Worm (Caenorhabditis elegans) whole organism, L4/young adult: ENCODE measurements around the gene fbxa-163.

Source experiments
- dao-5 ChIP-seq: sonication (generic microtip); optimal IDR thresholded peaks from 2 replicates; lab custom pipeline; 2016; ENCODE audit warnings: missing genotype, missing genetic modification characterization, moderate library complexity, missing compliant biosample characterization
- him-1 ChIP-seq: sonication (generic microtip); optimal IDR thresholded peaks from 2 replicates; lab custom pipeline; 2016; ENCODE audit warnings: missing genotype, missing genetic modification reagents, missing genetic modification characterization, missing compliant biosample characterization

ce11 chrII:1576030-1576429 is 34.5 kb downstream of the fbxa-163 start, which contains the start of gene K05F6.10:
- TF ChIP-seq him-1 (tag; lab: Kevin White, UChicago) = no peak
- TF ChIP-seq dao-5 = no peak
